Worm (Caenorhabditis elegans) whole organism, L4 larva: Measurements from ENCODE around the gene T21D12.12.

Experiments
- ZK546.5 ChIP-seq, 2 experiments: sonication (generic microtip); optimal IDR thresholded peaks; 2 replicates each; lab custom pipeline; 2017; ENCODE audit warnings: missing biosample characterization in 2 of 2, missing genetic modification characterization in 2 of 2
- ama-1 ChIP-seq: fragments of 150-350 bp; optimal IDR thresholded peaks from 2 replicates; lab custom pipeline; 2014; ENCODE audit warnings: inconsistent platforms, mixed read lengths
- ceh-82 ChIP-seq: sonication (generic microtip); optimal IDR thresholded peaks from 2 replicates; lab custom pipeline; 2017; ENCODE audit warnings: missing biosample characterization, missing genetic modification characterization
- ces-1 ChIP-seq: fragments of 150-350 bp; sonication (generic microtip); optimal IDR thresholded peaks from 4 replicates; lab custom pipeline; 2014; ENCODE audit warnings: missing biosample characterization, missing genetic modification reagents, missing genetic modification characterization
- daf-12 ChIP-seq: fragments of 150-350 bp; optimal IDR thresholded peaks from 2 replicates; lab custom pipeline; 2014; ENCODE audit warnings: missing biosample characterization, missing genetic modification reagents, missing genetic modification characterization
- madf-5 ChIP-seq, 2 experiments: fragments of 200-800 bp; sonication (Bioruptor generic); IDR thresholded peaks; 2 replicates each; pipeline ENCODE4 v1.3.6; 2022; ENCODE audit warnings: missing compliant biosample characterization in 2 of 2, missing genetic modification characterization in 2 of 2
- nhr-237 ChIP-seq: sonication (generic microtip); optimal IDR thresholded peaks from 2 replicates; lab custom pipeline; 2017; ENCODE audit warnings: missing biosample characterization, missing genetic modification characterization
- nhr-25 ChIP-seq: sonication (generic microtip); optimal IDR thresholded peaks from 2 replicates; lab custom pipeline; 2017; ENCODE audit warnings: missing genetic modification characterization, mild to moderate bottlenecking, missing compliant biosample characterization, antibody characterized with exemption, moderate library complexity, borderline replicate concordance; ENCODE audit not compliant: insufficient read depth
- nhr-48 ChIP-seq: sonication (generic microtip); optimal IDR thresholded peaks from 2 replicates; lab custom pipeline; 2016; ENCODE audit warnings: mild to moderate bottlenecking, missing genetic modification characterization, missing compliant biosample characterization
- sdz-12 ChIP-seq: fragments of 200-800 bp; sonication (Bioruptor generic); optimal IDR thresholded peaks from 2 replicates; lab custom pipeline; 2018; ENCODE audit warnings: mild to moderate bottlenecking, missing genetic modification characterization, missing compliant biosample characterization
- snpc-4 ChIP-seq: fragments of 150-350 bp; optimal IDR thresholded peaks from 2 replicates; lab custom pipeline; 2014; ENCODE audit warnings: missing biosample characterization, missing genetic modification characterization
- unc-39 ChIP-seq: sonication (generic microtip); optimal IDR thresholded peaks from 2 replicates; lab custom pipeline; 2017; ENCODE audit warnings: missing biosample characterization, missing genetic modification characterization
- unc-62 ChIP-seq, 3 experiments: fragments of 150-350 bp in 1 of 3; sonication (generic microtip); optimal IDR thresholded peaks in 2 of 3; peaks in 1 of 3; 1 replicate in 1 of 3; 2 replicates in 2 of 3; lab custom pipeline; 2014 to 2017; ENCODE audit warnings: missing biosample characterization in 3 of 3, missing genetic modification characterization in 3 of 3, missing genetic modification reagents in 3 of 3, missing genotype in 1 of 3
- vab-7 ChIP-seq: fragments of 200-800 bp; sonication (Bioruptor generic); IDR thresholded peaks from 2 replicates; pipeline ENCODE4 v1.3.6; 2022; ENCODE audit warnings: missing genetic modification reagents, missing genetic modification characterization, missing compliant biosample characterization

- TF ChIP-seq madf-5 (GFP tag; IDR thresholded peaks at IDR 0.05; lab: Robert Waterston, UW) (no peak), nhr-25 (tag; lab: Kevin White, UChicago) (no peak), snpc-4 (tag; lab: Kevin White, UChicago) (no peak), ceh-82 (tag; lab: Kevin White, UChicago) (no peak), nhr-237 (no peak), sdz-12 (GFP tag; lab: Kevin White, UChicago) (no peak), nhr-48 (tag; lab: Kevin White, UChicago) (no peak), vab-7 (GFP tag; lab: Robert Waterston, UW) (no peak), daf-12 (no peak), ces-1 (GFP tag; lab: Kevin White, UChicago) (no peak), unc-39 (tag; lab: Kevin White, UChicago) (no peak), ZK546.5 (tag; optimal IDR thresholded peaks at IDR 0.05; lab: Kevin White, UChicago) (no peak), unc-62 (GFP tag; optimal IDR thresholded peaks at IDR 0.05 in 1 of 2; lab: Kevin White, UChicago) (no peak), unc-62 (tag; optimal IDR thresholded peaks at IDR 0.05; lab: Kevin White, UChicago) (no peak), ama-1 (no peak)
Observed at ce11 chrIV:264182-264709, 2.0 kb upstream of the T21D12.12 start, which contains the start of gene pat-6.
